Fruit fly (Drosophila melanogaster): Measurements from ENCODE around the gene CG8032.

The CG8032 gene

DNA sequence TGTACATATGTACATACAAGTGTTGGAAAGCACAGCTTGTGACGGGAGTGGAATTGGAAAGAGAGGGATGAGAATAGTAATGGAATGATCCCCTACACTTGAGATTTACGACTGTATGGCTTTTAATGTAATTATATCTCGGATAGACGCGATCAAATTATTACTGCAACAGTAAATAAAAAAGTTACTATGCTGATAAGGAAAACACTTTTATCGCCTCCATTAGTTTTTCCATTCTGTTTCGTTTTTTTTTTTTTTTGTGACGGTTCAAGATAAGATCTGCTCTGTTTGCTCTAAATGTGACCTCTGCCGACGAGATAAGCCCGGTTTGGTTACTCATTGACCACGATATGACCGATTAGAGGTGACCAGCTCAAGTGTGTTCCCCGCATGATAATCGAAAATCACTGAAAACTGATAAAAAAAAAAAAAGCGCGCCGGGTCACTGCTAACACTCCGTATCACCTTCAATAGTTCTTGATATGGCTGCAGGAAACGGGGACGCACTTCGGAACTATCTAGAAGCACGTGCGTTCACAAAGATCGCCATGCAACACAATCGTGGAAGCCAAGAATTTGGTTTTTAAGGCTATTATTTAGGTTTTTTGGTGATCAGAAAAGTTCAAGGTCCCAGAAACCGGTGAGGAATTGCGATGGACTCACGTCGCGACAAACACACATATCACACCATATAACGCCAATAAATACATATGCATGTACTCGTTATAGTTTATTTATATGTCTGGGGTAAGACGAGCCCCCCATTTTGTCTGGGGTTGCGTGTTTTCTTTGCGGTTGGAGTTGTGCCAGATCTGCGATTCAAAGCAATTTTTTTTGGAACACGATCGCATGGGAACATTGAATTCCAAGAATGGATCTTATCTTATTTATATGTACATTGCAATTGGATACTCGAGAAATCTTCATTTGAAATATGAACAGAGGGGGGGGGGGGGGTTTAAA lies 6.9 kb downstream of the CG8032 start, which contains the start of gene p (continued):
- TF ChIP-seq CG10147 (GFP tag; optimal IDR thresholded peaks at IDR 0.05) (peak; percentile 18), CG18262 (tag; optimal IDR thresholded peaks at IDR 0.05) (peak; percentile 41), CG7928 (GFP tag; optimal IDR thresholded peaks at IDR 0.05) (no peak), CG3847 (GFP tag; IDR thresholded peaks at IDR 0.05) (no peak), GATAe (GFP tag; conservative IDR thresholded peaks at IDR 0.05) (peak; percentile 72; the same call in 1 of the 2 replicates), CG9609 (GFP tag; optimal IDR thresholded peaks at IDR 0.05) (peak; percentile 0), Dip2 (GFP tag; IDR thresholded peaks at IDR 0.05) (no peak), ro (GFP tag; IDR thresholded peaks at IDR 0.05) (no peak), wek (GFP tag; optimal IDR thresholded peaks at IDR 0.05) (peak; percentile 39), pzg (GFP tag; optimal IDR thresholded peaks at IDR 0.05) (peak; percentile 5), chn (GFP tag; optimal IDR thresholded peaks at IDR 0.05) (peak; percentile 36), CG12299 (tag; optimal IDR thresholded peaks at IDR 0.05) (peak; percentile 37), chif (GFP tag; optimal IDR thresholded peaks at IDR 0.05) (peak in 1 of 2 experiments; percentile 31), zfh2 (GFP tag; optimal IDR thresholded peaks at IDR 0.05) (peak; percentile 40), stwl (tag; optimal IDR thresholded peaks at IDR 0.05) (peak; percentile 50), repo (GFP tag; optimal IDR thresholded peaks at IDR 0.05) (peak; percentile 52), CG32767 (GFP tag; IDR thresholded peaks at IDR 0.05) (no peak), hth (optimal IDR thresholded peaks at IDR 0.05) (no peak), phol (tag; optimal IDR thresholded peaks at IDR 0.05) (peak; percentile 38), CG12391 (tag; optimal IDR thresholded peaks at IDR 0.05) (peak; percentile 17), CG6175 (GFP tag; IDR thresholded peaks at IDR 0.05) (no peak), slbo (GFP tag; IDR thresholded peaks at IDR 0.05) (peak; percentile 56), CG10321 (GFP tag; IDR thresholded peaks at IDR 0.05) (peak; percentile 63; the same call in 1 of the 2 replicates), Sry-β (GFP tag; optimal IDR thresholded peaks at IDR 0.05) (peak; percentile 13), Myb (GFP tag; optimal IDR thresholded peaks at IDR 0.05) (peak; percentile 32), org-1 (GFP tag; optimal IDR thresholded peaks at IDR 0.05) (peak; percentile 9), mirr (GFP tag; optimal IDR thresholded peaks at IDR 0.05) (peak; percentile 34), fu2 (GFP tag; optimal IDR thresholded peaks at IDR 0.05) (peak; percentile 45), CG4707 (GFP tag; optimal IDR thresholded peaks at IDR 0.05) (peak; percentile 58), tna (GFP tag; IDR thresholded peaks at IDR 0.05; ENCODE audit: partially characterized antibody) (no peak), D19B (GFP tag; optimal IDR thresholded peaks at IDR 0.05) (peak; percentile 18), CG5245 (GFP tag; optimal IDR thresholded peaks at IDR 0.05) (peak; percentile 40), CG13894 (tag; optimal IDR thresholded peaks at IDR 0.05) (peak; percentile 32), jigr1 (GFP tag; IDR thresholded peaks at IDR 0.05) (no peak), rib (GFP tag; IDR thresholded peaks at IDR 0.05) (peak; percentile 53), bab2 (GFP tag; optimal IDR thresholded peaks at IDR 0.05) (peak; percentile 22), Med (GFP tag) (peak; percentile 77), CG1832 (GFP tag; optimal IDR thresholded peaks at IDR 0.05) (no peak), sug (tag; optimal IDR thresholded peaks at IDR 0.05) (peak; percentile 4), abd-A (tag; optimal IDR thresholded peaks at IDR 0.05) (no peak), psq (GFP tag; optimal IDR thresholded peaks at IDR 0.05) (no peak), stc (GFP tag; IDR thresholded peaks at IDR 0.05) (0 out of 2 replicates have a peak, but pooled peaks have one; percentile 21), fd3F (GFP tag; optimal IDR thresholded peaks at IDR 0.05) (no peak), Side (GFP tag; optimal IDR thresholded peaks at IDR 0.05) (peak; percentile 28), CG11456 (GFP tag; IDR thresholded peaks at IDR 0.05) (0 out of 3 replicates have a peak, but pooled peaks have one; percentile 61), Trl (optimal IDR thresholded peaks at IDR 0.05) (no peak), Trl (GFP tag; optimal IDR thresholded peaks at IDR 0.05) (peak; percentile 27), ranshi (GFP tag; IDR thresholded peaks at IDR 0.05) (no peak), nmo (GFP tag; optimal IDR thresholded peaks at IDR 0.05) (peak; percentile 13)
